Fruit fly (Drosophila melanogaster): ENCODE measurements around the gene CG42590.

CG42590 gene

DNA sequence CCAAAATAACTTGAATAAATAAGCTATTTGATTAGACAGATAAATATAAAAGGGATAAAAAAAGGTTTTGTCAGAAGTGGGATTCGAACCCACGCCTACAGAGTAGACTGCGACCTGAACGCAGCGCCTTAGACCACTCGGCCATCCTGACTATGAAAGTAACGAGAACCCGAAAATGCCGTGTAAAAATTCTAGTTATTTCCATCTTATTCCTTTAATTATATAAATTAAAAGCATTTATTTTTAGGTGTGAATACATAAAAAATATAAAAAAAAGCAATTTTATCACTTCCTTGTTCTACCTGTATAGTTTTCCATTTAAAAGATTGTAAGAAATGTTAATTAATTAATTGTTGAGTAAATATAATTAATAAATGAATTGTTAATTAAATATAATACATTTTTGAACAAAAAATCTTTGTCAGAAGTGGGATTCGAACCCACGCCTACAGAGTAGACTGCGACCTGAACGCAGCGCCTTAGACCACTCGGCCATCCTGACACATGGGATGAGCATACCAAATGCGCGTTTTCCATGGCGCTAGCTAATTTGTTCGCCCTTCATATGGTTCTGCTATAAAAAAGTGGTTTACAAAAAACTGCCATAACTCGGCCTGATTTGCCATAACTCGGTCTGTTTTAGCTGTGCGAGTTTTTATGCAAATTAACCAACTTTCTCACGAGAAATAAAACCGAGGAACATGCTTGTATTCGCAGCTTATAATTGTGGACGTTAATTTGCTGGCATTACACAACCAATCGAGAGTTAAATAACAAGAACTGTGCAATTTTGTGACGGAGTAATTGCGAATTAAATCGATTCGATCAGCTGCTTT is 3.3 kb downstream of the CG42590 start (continued):
- TF ChIP-seq pb (GFP tag; optimal IDR thresholded peaks at IDR 0.05) (no peak), mld (GFP tag; IDR thresholded peaks at IDR 0.05; ENCODE audit: partially characterized antibody) (peak; percentile 90), Med (GFP tag) (peak; percentile 25), CG9727 (GFP tag; optimal IDR thresholded peaks at IDR 0.05) (no peak), CG13424 (tag; optimal IDR thresholded peaks at IDR 0.05) (peak; percentile 4), CG11504 (tag; optimal IDR thresholded peaks at IDR 0.05) (peak; percentile 10), CG33557 (GFP tag; optimal IDR thresholded peaks at IDR 0.05) (peak; percentile 6), CG17328 (GFP tag; IDR thresholded peaks at IDR 0.05) (peak; percentile 43), pzg (GFP tag; optimal IDR thresholded peaks at IDR 0.05) (no peak), Ravus (GFP tag; IDR thresholded peaks at IDR 0.05) (no peak), hbn (GFP tag; IDR thresholded peaks at IDR 0.05; ENCODE audit: partially characterized antibody) (peak; percentile 17; the same call in 1 of the 2 replicates), Rfx (GFP tag; IDR thresholded peaks at IDR 0.05) (no peak; the same call in 1 of the 2 replicates), CG1603 (tag; optimal IDR thresholded peaks at IDR 0.05) (no peak), HmgZ (tag; optimal IDR thresholded peaks at IDR 0.05) (no peak), her (GFP tag; optimal IDR thresholded peaks at IDR 0.05) (no peak), Nf-YC (tag; optimal IDR thresholded peaks at IDR 0.05) (peak; percentile 3), dimm (GFP tag; IDR thresholded peaks at IDR 0.05) (no peak), Dek (tag; optimal IDR thresholded peaks at IDR 0.05) (no peak), D19A (tag; optimal IDR thresholded peaks at IDR 0.05) (peak; percentile 39), Hmx (GFP tag; optimal IDR thresholded peaks at IDR 0.05) (no peak), Drgx (GFP tag; IDR thresholded peaks at IDR 0.05) (no peak), CG1602 (GFP tag; optimal IDR thresholded peaks at IDR 0.05) (no peak), vnd (GFP tag; IDR thresholded peaks at IDR 0.05; ENCODE audit: partially characterized antibody) (peak; percentile 64; the same call in 2 of the 3 replicates), ind (GFP tag; optimal IDR thresholded peaks at IDR 0.05) (no peak), chinmo (GFP tag; IDR thresholded peaks at IDR 0.05; ENCODE audit: partially characterized antibody) (peak; percentile 73; the same call in 2 of the 4 replicates), sqz (GFP tag; optimal IDR thresholded peaks at IDR 0.05) (peak; percentile 82), Trl (optimal IDR thresholded peaks at IDR 0.05) (no peak), Trl (GFP tag; optimal IDR thresholded peaks at IDR 0.05) (no peak), CG7963 (GFP tag; IDR thresholded peaks at IDR 0.05; ENCODE audit: partially characterized antibody) (peak; percentile 90), CG12104 (GFP tag; optimal IDR thresholded peaks at IDR 0.05) (no peak), amos (GFP tag; IDR thresholded peaks at IDR 0.05; ENCODE audit: partially characterized antibody) (peak; percentile 89), wek (GFP tag; optimal IDR thresholded peaks at IDR 0.05) (peak; percentile 47), inv (GFP tag; IDR thresholded peaks at IDR 0.05; ENCODE audit: partially characterized antibody) (peak; percentile 39; the same call in 1 of the 2 replicates), CG15514 (GFP tag; optimal IDR thresholded peaks at IDR 0.05) (peak; percentile 9), CG2712 (tag; optimal IDR thresholded peaks at IDR 0.05) (peak; percentile 50), CG3838 (GFP tag; optimal IDR thresholded peaks at IDR 0.05) (no peak), gsb-n (tag; optimal IDR thresholded peaks at IDR 0.05) (peak; percentile 34), jing (GFP tag; optimal IDR thresholded peaks at IDR 0.05) (no peak), Camta (GFP tag; optimal IDR thresholded peaks at IDR 0.05) (no peak), CG14667 (GFP tag; IDR thresholded peaks at IDR 0.05) (no peak), sd (tag; optimal IDR thresholded peaks at IDR 0.05) (peak; percentile 13), gcm2 (GFP tag; optimal IDR thresholded peaks at IDR 0.05) (no peak), CG13287 (GFP tag; IDR thresholded peaks at IDR 0.05; ENCODE audit: partially characterized antibody) (peak; percentile 22; the same call in 1 of the 2 replicates), fd64A (GFP tag; optimal IDR thresholded peaks at IDR 0.05) (peak; percentile 14), Ptx1 (GFP tag; IDR thresholded peaks at IDR 0.05) (no peak), abd-A (tag; optimal IDR thresholded peaks at IDR 0.05) (peak; percentile 79), CG34224 (GFP tag; IDR thresholded peaks at IDR 0.05; ENCODE audit: partially characterized antibody) (peak; percentile 56; the same call in 2 of the 3 replicates), tap (tag; optimal IDR thresholded peaks at IDR 0.05) (peak; percentile 2)

Data from whole organism, embryonic.